Worm (Caenorhabditis elegans) whole organism, L1 larva: ENCODE data around the gene T28F3.9.
"Not testable (repeated sequence)": the region's sequence is repeated elsewhere in the genome, so short reads cannot be mapped to it uniquely, and the experiment has no call there.

ENCODE experiments used
- C04F5.9 ChIP-seq: sonication (generic microtip); optimal IDR thresholded peaks from 2 replicates; lab custom pipeline; 2016; ENCODE audit warnings: missing genetic modification characterization, missing compliant biosample characterization
- F16B12.6 ChIP-seq: fragments of 150-350 bp; optimal IDR thresholded peaks from 2 replicates; lab custom pipeline; 2014; ENCODE audit warnings: missing biosample characterization, missing genetic modification characterization
- Y116A8C.19 ChIP-seq: sonication (generic microtip); optimal IDR thresholded peaks from 2 replicates; lab custom pipeline; 2016; ENCODE audit warnings: missing compliant biosample characterization, missing genetic modification characterization, borderline replicate concordance
- alr-1 ChIP-seq: fragments of 200-800 bp; sonication (Bioruptor generic); optimal IDR thresholded peaks from 2 replicates; lab custom pipeline; 2018; ENCODE audit warnings: borderline replicate concordance, mild to moderate bottlenecking, missing genetic modification characterization, missing compliant biosample characterization
- ceh-8 ChIP-seq: fragments of 200-800 bp; sonication (Bioruptor generic); optimal IDR thresholded peaks from 2 replicates; lab custom pipeline; 2018; ENCODE audit warnings: mild to moderate bottlenecking, missing genetic modification characterization, moderate library complexity, missing compliant biosample characterization
- dpl-1 ChIP-seq, 3 experiments: fragments of 150-350 bp in 2 of 3; sonication (generic microtip) in 1 of 3; optimal IDR thresholded peaks; 2 replicates each; lab custom pipeline; 2014 to 2017; ENCODE audit warnings: missing biosample characterization in 3 of 3, missing genetic modification characterization in 3 of 3, missing genetic modification reagents in 3 of 3
- elt-2 ChIP-seq: sonication (generic microtip); optimal IDR thresholded peaks from 2 replicates; lab custom pipeline; 2016; ENCODE audit warnings: missing genetic modification characterization, mild to moderate bottlenecking, inconsistent platforms, missing compliant biosample characterization, missing genetic modification reagents
- fkh-10 ChIP-seq: sonication (generic microtip); optimal IDR thresholded peaks from 2 replicates; lab custom pipeline; 2017; ENCODE audit warnings: missing biosample characterization, missing genetic modification reagents, missing genetic modification characterization
- fkh-8 ChIP-seq: sonication (generic microtip); optimal IDR thresholded peaks from 2 replicates; lab custom pipeline; 2016; ENCODE audit warnings: mild to moderate bottlenecking, missing genetic modification characterization, missing compliant biosample characterization
- hlh-17 ChIP-seq: fragments of 200-800 bp; sonication (Bioruptor generic); optimal IDR thresholded peaks from 2 replicates; lab custom pipeline; 2018; ENCODE audit warnings: missing genetic modification characterization, mild to moderate bottlenecking, missing compliant biosample characterization, moderate library complexity, borderline replicate concordance
- hpl-2 ChIP-seq: fragments of 150-350 bp; optimal IDR thresholded peaks from 2 replicates; lab custom pipeline; 2014; ENCODE audit warnings: missing biosample characterization, missing genetic modification reagents, missing genetic modification characterization
- irx-1 ChIP-seq: sonication (generic microtip); optimal IDR thresholded peaks from 2 replicates; lab custom pipeline; 2016; ENCODE audit warnings: missing genetic modification characterization, missing compliant biosample characterization
- jun-1 ChIP-seq: fragments of 150-350 bp; optimal IDR thresholded peaks from 2 replicates; lab custom pipeline; 2014; ENCODE audit warnings: missing biosample characterization, missing genetic modification reagents, missing genetic modification characterization
- lin-13 ChIP-seq: fragments of 150-350 bp; optimal IDR thresholded peaks from 2 replicates; lab custom pipeline; 2014; ENCODE audit warnings: missing biosample characterization, missing genetic modification reagents, missing genetic modification characterization
- lin-14 ChIP-seq: fragments of 200-800 bp; sonication (Bioruptor generic); optimal IDR thresholded peaks from 2 replicates; lab custom pipeline; 2018; ENCODE audit warnings: mild to moderate bottlenecking, missing genetic modification characterization, moderate library complexity, missing compliant biosample characterization
- lin-35 ChIP-seq, 2 experiments: fragments of 150-350 bp; optimal IDR thresholded peaks; 2 replicates each; lab custom pipeline; 2014; ENCODE audit warnings: missing biosample characterization in 2 of 2, missing genetic modification characterization in 2 of 2, missing genetic modification reagents in 2 of 2
- lin-39 ChIP-seq: fragments of 150-350 bp; optimal IDR thresholded peaks from 2 replicates; lab custom pipeline; 2014; ENCODE audit warnings: missing biosample characterization, missing genetic modification reagents, missing genetic modification characterization
- lir-3 ChIP-seq: sonication (generic microtip); optimal IDR thresholded peaks from 2 replicates; lab custom pipeline; 2016; ENCODE audit warnings: mild to moderate bottlenecking, missing genetic modification characterization, moderate library complexity, missing compliant biosample characterization; ENCODE audit not compliant: poor library complexity
- mdl-1 ChIP-seq, 2 experiments: fragments of 150-350 bp; optimal IDR thresholded peaks; 2 replicates each; lab custom pipeline; 2014 to 2017; ENCODE audit warnings: missing biosample characterization in 2 of 2, missing genetic modification characterization in 2 of 2, inconsistent platforms in 1 of 2
- mep-1 ChIP-seq: fragments of 150-350 bp; optimal IDR thresholded peaks from 2 replicates; lab custom pipeline; 2014; ENCODE audit warnings: missing biosample characterization, missing genetic modification characterization
- nhr-12 ChIP-seq: sonication (generic microtip); optimal IDR thresholded peaks from 2 replicates; lab custom pipeline; 2017; ENCODE audit warnings: missing biosample characterization, missing genetic modification characterization
- nhr-19 ChIP-seq: fragments of 200-800 bp; sonication (Bioruptor generic); conservative IDR thresholded peaks from 2 replicates; pipeline ENCODE4 v1.3.6; 2022; ENCODE audit warnings: missing genetic modification characterization, missing compliant biosample characterization
- nhr-28 ChIP-seq: fragments of 150-350 bp; optimal IDR thresholded peaks from 2 replicates; lab custom pipeline; 2014; ENCODE audit warnings: missing biosample characterization, missing genetic modification characterization
- nhr-47 ChIP-seq: sonication (generic microtip); optimal IDR thresholded peaks from 2 replicates; lab custom pipeline; 2016; ENCODE audit warnings: mild to moderate bottlenecking, missing genetic modification characterization, moderate library complexity, missing compliant biosample characterization
- nhr-77 ChIP-seq: fragments of 150-350 bp; optimal IDR thresholded peaks from 2 replicates; lab custom pipeline; 2014; ENCODE audit warnings: missing biosample characterization, missing genetic modification characterization
- pax-3 ChIP-seq: fragments of 200-800 bp; sonication (Bioruptor generic); optimal IDR thresholded peaks from 2 replicates; lab custom pipeline; 2018; ENCODE audit warnings: mild to moderate bottlenecking, missing genetic modification characterization, moderate library complexity, missing compliant biosample characterization
- rnt-1 ChIP-seq: sonication (generic microtip); optimal IDR thresholded peaks from 2 replicates; lab custom pipeline; 2016; ENCODE audit warnings: mild to moderate bottlenecking, missing genetic modification characterization, moderate library complexity, missing compliant biosample characterization
- snpc-4 ChIP-seq: fragments of 150-350 bp; optimal IDR thresholded peaks from 2 replicates; lab custom pipeline; 2014; ENCODE audit warnings: missing biosample characterization, missing genetic modification characterization
- sox-4 ChIP-seq: sonication (generic microtip); optimal IDR thresholded peaks from 2 replicates; lab custom pipeline; 2016; ENCODE audit warnings: missing genetic modification characterization, missing compliant biosample characterization
- sptf-1 ChIP-seq: fragments of 150-350 bp; optimal IDR thresholded peaks from 2 replicates; lab custom pipeline; 2014; ENCODE audit warnings: missing biosample characterization, missing genetic modification characterization
- tlp-1 ChIP-seq: fragments of 150-350 bp; optimal IDR thresholded peaks from 2 replicates; lab custom pipeline; 2014; ENCODE audit warnings: missing biosample characterization, missing genetic modification characterization
- unc-130 ChIP-seq: fragments of 150-350 bp; optimal IDR thresholded peaks from 2 replicates; lab custom pipeline; 2017; ENCODE audit warnings: missing biosample characterization, missing genetic modification characterization, inconsistent platforms
- unc-30 ChIP-seq: sonication (generic microtip); optimal IDR thresholded peaks from 2 replicates; lab custom pipeline; 2017; ENCODE audit warnings: missing biosample characterization, missing genetic modification characterization
- unc-86 ChIP-seq: sonication (generic microtip); optimal IDR thresholded peaks from 2 replicates; lab custom pipeline; 2016; ENCODE audit warnings: missing genetic modification characterization, missing compliant biosample characterization
- zag-1 ChIP-seq: fragments of 150-350 bp; optimal IDR thresholded peaks from 2 replicates; lab custom pipeline; 2014; ENCODE audit warnings: missing biosample characterization, missing genetic modification characterization
- zip-4 ChIP-seq: fragments of 200-800 bp; sonication (Bioruptor generic); optimal IDR thresholded peaks from 2 replicates; lab custom pipeline; 2018; ENCODE audit warnings: mild to moderate bottlenecking, missing genetic modification characterization, moderate library complexity, missing compliant biosample characterization
- ztf-11 ChIP-seq, 2 experiments: sonication (generic microtip); optimal IDR thresholded peaks; 2 replicates each; lab custom pipeline; 2016 to 2017; ENCODE audit warnings: missing genetic modification characterization in 2 of 2, missing biosample characterization in 1 of 2, missing compliant biosample characterization in 1 of 2

T28F3.9 gene

DNA sequence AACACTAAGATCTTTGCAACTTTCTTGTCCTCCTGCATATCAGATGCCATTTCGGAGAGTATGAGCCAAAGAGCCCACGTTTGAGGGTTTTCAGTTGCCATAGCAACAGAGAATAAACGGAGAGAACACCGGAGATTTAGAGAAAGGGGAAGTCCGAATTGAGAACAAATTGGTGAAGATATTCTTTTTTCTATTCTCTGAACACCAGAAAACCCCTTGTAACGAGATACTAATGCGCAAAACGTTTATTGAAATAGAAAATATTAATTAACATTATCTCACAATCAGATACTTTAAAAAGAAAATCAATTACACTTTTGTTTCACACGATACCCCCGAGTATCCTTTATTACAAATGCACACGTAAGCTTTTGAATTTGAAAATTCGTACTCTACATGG lies 6.4 kb upstream of the T28F3.9 start, which contains the start of gene ifta-2:
ifta-2 (minus strand) TSS at position 101 of the 400 bp plus-strand sequence.
- TF ChIP-seq fkh-8 (peak; percentile 29), jun-1 (no peak)

DNA sequence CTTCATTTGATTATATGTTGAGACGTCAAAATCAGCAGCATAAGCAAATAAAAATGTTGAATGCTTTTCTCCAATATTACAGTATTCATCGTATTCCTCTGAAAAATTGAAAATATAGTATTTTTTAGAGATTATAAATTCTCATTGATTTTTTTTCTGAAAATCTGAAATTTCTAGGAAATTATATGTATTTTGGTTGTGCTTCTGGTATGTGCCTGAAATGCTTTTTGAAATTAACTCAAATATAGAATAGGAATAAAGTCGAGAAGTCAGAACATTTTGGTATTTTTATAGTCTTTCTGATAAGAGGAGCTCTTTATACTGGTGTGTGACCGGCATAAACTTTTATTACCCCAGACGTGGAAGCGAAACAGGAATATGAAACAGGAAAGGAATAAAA lies 1.1 kb upstream of the T28F3.9 start, which contains the start of gene T28F3.8:
T28F3.8 (minus strand) TSS at position 101 of the 400 bp plus-strand sequence.
- TF ChIP-seq F16B12.6; nhr-47 (tag; lab: Kevin White, UChicago); zip-4 (GFP tag; lab: Kevin White, UChicago): not testable (repeated sequence)
- TF ChIP-seq, all 84 proteins: peak for 0; not testable (repeated sequence) for 84

DNA sequence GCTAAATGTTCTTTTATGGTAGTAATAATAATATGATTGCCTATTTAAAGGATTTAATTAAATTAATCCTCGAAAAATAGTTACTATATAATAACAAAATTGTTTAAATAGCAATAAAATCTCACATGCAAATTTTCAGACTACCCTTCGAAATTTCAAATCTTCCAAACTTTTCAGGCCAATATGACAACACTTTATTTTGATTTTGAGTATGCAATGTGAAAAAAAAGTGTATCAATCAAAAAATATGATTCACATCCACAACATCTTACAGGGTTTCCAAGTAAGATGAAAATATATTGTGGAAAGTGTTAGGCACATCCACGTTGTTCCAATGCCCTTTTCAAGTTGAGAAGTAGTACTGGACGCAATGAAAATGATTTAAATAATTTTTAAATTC lies 3.5 kb downstream of the T28F3.9 start, which contains the start of gene snf-9:
snf-9 (plus strand) TSS at position 301 of the 400 bp plus-strand sequence.
- TF ChIP-seq zip-4 (GFP tag; lab: Kevin White, UChicago) (no peak), zag-1 (tag; lab: Kevin White, UChicago) (no peak), nhr-19 (GFP tag; lab: Robert Waterston, UW) (no peak), sox-4 (tag; lab: Kevin White, UChicago) (no peak), C04F5.9 (tag; lab: Kevin White, UChicago) (no peak), fkh-10 (GFP tag; lab: Kevin White, UChicago) (no peak), nhr-12 (no peak), snpc-4 (no peak), ceh-8 (no peak), unc-86 (tag; lab: Kevin White, UChicago) (no peak), unc-130 (tag; lab: Kevin White, UChicago) (no peak), tlp-1 (tag; lab: Kevin White, UChicago) (no peak), ztf-11 (tag; optimal IDR thresholded peaks at IDR 0.05; lab: Kevin White, UChicago) (no peak), rnt-1 (tag; lab: Kevin White, UChicago) (no peak), lin-35 (GFP tag; optimal IDR thresholded peaks at IDR 0.05; lab: Kevin White, UChicago) (no peak), mdl-1 (tag; optimal IDR thresholded peaks at IDR 0.05; lab: Kevin White, UChicago) (no peak), pax-3 (tag; lab: Kevin White, UChicago) (no peak), lin-39 (tag; lab: Kevin White, UChicago) (no peak), sptf-1 (no peak)

DNA sequence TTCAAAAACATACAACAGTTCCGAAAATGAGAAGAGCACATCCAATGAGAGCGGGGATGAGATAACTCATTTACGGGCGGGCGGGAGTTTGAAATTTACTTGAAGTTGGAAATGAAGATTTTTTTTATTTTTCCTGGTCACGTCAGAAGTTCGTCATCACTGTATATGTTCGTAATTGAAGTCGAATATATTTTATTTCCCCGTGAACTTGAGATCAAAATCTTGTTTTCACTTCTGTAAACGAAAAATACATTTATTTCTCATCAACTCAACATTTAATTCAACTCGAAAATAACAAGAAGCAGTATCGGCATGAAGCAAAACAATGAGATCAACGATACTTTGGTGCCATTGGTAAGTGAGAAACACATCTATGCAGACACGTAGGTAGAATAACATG lies 8.1 kb downstream of the T28F3.9 start, which contains the start of gene C49C3.20:
C49C3.20 (minus strand) TSS at position 101 of the 400 bp plus-strand sequence.
- no peak for TF ChIP-seq hlh-17 (GFP tag; lab: Kevin White, UChicago)
- TF ChIP-seq F16B12.6: no peak
- no peak for TF ChIP-seq nhr-77 (tag; lab: Kevin White, UChicago)
- TF ChIP-seq zip-4 (GFP tag; lab: Kevin White, UChicago): no peak
- no peak for TF ChIP-seq hpl-2 (GFP tag; lab: Kevin White, UChicago)
- no peak for TF ChIP-seq snpc-4
- no peak for TF ChIP-seq lir-3 (tag; lab: Kevin White, UChicago)
- no peak for TF ChIP-seq Y116A8C.19 (tag; lab: Kevin White, UChicago)
- TF ChIP-seq mep-1: no peak

DNA sequence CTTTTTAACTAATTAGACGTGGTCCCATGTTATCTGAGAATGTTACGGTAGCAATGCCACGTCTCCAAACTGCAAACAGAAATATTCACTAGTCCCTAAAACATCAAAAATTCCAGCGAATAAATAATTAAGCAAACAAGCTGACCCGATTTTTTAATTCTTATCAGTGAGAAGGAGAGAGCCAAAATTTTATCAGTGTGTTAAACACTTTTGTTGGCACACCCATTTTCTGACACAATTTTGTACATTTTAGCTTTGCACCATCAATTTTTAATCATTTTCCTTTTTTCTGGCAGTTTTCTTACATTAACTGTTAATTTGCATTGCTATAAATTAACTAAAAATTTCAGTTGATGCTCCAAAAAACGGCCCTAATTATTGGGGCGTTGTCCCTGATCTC lies 12.1 kb downstream of the T28F3.9 start, which contains the start of gene C49C3.4:
C49C3.4 (plus strand) TSS at position 351 of the 400 bp plus-strand sequence.
- no peak for TF ChIP-seq nhr-12
- no peak for TF ChIP-seq unc-30 (tag; lab: Kevin White, UChicago)
- no peak for TF ChIP-seq dpl-1 (GFP tag; optimal IDR thresholded peaks at IDR 0.05; lab: Kevin White, UChicago)
- no peak for TF ChIP-seq irx-1
- TF ChIP-seq lin-14 (GFP tag; lab: Kevin White, UChicago): no peak
- TF ChIP-seq lin-35 (GFP tag; optimal IDR thresholded peaks at IDR 0.05; lab: Kevin White, UChicago): peak in 1 of 2 experiments; percentile 4
- TF ChIP-seq lin-13: no peak
- TF ChIP-seq lin-39 (tag; lab: Kevin White, UChicago): no peak
- no peak for TF ChIP-seq alr-1
- no peak for TF ChIP-seq unc-130 (tag; lab: Kevin White, UChicago)
- TF ChIP-seq elt-2 (tag; lab: Kevin White, UChicago): peak; percentile 52
- no peak for TF ChIP-seq nhr-28 (tag; lab: Kevin White, UChicago)
